Fruit fly (Drosophila melanogaster) whole organism, adult: Measurements from ENCODE around the gene rumi.

Source experiments
- CG11617 ChIP-seq: fragments of 200-800 bp; sonication (Bioruptor generic); optimal IDR thresholded peaks from 2 replicates; lab custom pipeline; 2017; ENCODE audit warnings: mild to moderate bottlenecking, missing biosample characterization, missing genetic modification reagents, missing genetic modification characterization
- CG12768 ChIP-seq: fragments of 200-800 bp; sonication (Bioruptor generic); optimal IDR thresholded peaks from 2 replicates; lab custom pipeline; 2017; ENCODE audit warnings: missing biosample characterization, missing genetic modification characterization, mild to moderate bottlenecking, moderate library complexity, missing genetic modification reagents
- CG14711 ChIP-seq: fragments of 200-800 bp; sonication (Bioruptor generic); optimal IDR thresholded peaks from 2 replicates; lab custom pipeline; 2018; ENCODE audit warnings: missing biosample characterization, mild to moderate bottlenecking, missing genetic modification characterization, moderate library complexity
- CG1620 ChIP-seq: fragments of 200-800 bp; sonication (Bioruptor generic); optimal IDR thresholded peaks from 2 replicates; lab custom pipeline; 2016; ENCODE audit warnings: missing biosample characterization, missing genetic modification characterization
- CG33017 ChIP-seq: fragments of 200-800 bp; sonication (Bioruptor generic); optimal IDR thresholded peaks from 2 replicates; lab custom pipeline; 2018; ENCODE audit warnings: missing biosample characterization, mild to moderate bottlenecking, missing genetic modification characterization, moderate library complexity
- CG5204 ChIP-seq: fragments of 200-800 bp; sonication (Bioruptor generic); optimal IDR thresholded peaks from 2 replicates; lab custom pipeline; 2016; ENCODE audit warnings: missing biosample characterization, missing genetic modification characterization
- CG7045 ChIP-seq: fragments of 200-800 bp; sonication (Bioruptor generic); optimal IDR thresholded peaks from 2 replicates; lab custom pipeline; 2017; ENCODE audit warnings: missing biosample characterization, mild to moderate bottlenecking, missing genetic modification characterization
- CG7101 ChIP-seq: fragments of 200-800 bp; sonication (Bioruptor generic); optimal IDR thresholded peaks from 2 replicates; lab custom pipeline; 2018; ENCODE audit warnings: missing biosample characterization, mild to moderate bottlenecking, missing genetic modification characterization, moderate library complexity
- Clk ChIP-seq: fragments of 200-800 bp; sonication (Bioruptor generic); optimal IDR thresholded peaks from 2 replicates; lab custom pipeline; 2017; ENCODE audit warnings: missing biosample characterization, missing genetic modification characterization
- Crg-1 ChIP-seq: fragments of 200-800 bp; sonication (Bioruptor generic); optimal IDR thresholded peaks from 2 replicates; lab custom pipeline; 2016; ENCODE audit warnings: missing biosample characterization, missing genetic modification characterization
- Hr96 ChIP-seq: fragments of 200-800 bp; sonication (Bioruptor generic); optimal IDR thresholded peaks from 2 replicates; lab custom pipeline; 2016; ENCODE audit warnings: missing biosample characterization, missing genetic modification characterization
- Mnt ChIP-seq: fragments of 200-800 bp; sonication (Bioruptor generic); optimal IDR thresholded peaks from 2 replicates; lab custom pipeline; 2016; ENCODE audit warnings: missing biosample characterization, mild to moderate bottlenecking, missing genetic modification characterization
- bab1 ChIP-seq: fragments of 200-800 bp; sonication (Bioruptor generic); optimal IDR thresholded peaks from 3 replicates; lab custom pipeline; 2019; ENCODE audit warnings: missing biosample characterization, mild to moderate bottlenecking, missing genetic modification characterization, moderate library complexity
- cic ChIP-seq: fragments of 200-800 bp; sonication (Bioruptor generic); optimal IDR thresholded peaks from 2 replicates; lab custom pipeline; 2017; ENCODE audit warnings: missing biosample characterization, mild to moderate bottlenecking, missing genetic modification characterization, moderate library complexity
- cnc ChIP-seq, 2 experiments: fragments of >200 bp; optimal IDR thresholded peaks; 2 replicates each; lab custom pipeline; 2017
- kay ChIP-seq: fragments of 200-800 bp; sonication (Bioruptor generic); peaks from one replicate; lab custom pipeline; 2016; ENCODE audit warnings: missing biosample characterization, missing genetic modification characterization, borderline replicate concordance
- ovo ChIP-seq: fragments of 200-800 bp; sonication (Bioruptor generic); optimal IDR thresholded peaks from 2 replicates; lab custom pipeline; 2016; ENCODE audit warnings: missing biosample characterization, missing genetic modification characterization
- pad ChIP-seq: fragments of 200-800 bp; sonication (Bioruptor generic); optimal IDR thresholded peaks from 3 replicates; lab custom pipeline; 2017; ENCODE audit warnings: missing biosample characterization, missing genetic modification characterization, mild to moderate bottlenecking, moderate library complexity, missing genetic modification reagents
- tj ChIP-seq: fragments of 200-800 bp; sonication (Bioruptor generic); optimal IDR thresholded peaks from 3 replicates; lab custom pipeline; 2017; ENCODE audit warnings: missing biosample characterization, mild to moderate bottlenecking, missing genetic modification characterization, moderate library complexity
- toe ChIP-seq: fragments of 200-800 bp; sonication (Bioruptor generic); optimal IDR thresholded peaks from 2 replicates; lab custom pipeline; 2016; ENCODE audit warnings: missing biosample characterization, missing genetic modification characterization

Gene rumi

dm6 chr3R:22755187-22755777 lies 4.9 kb upstream of the rumi start:
- TF ChIP-seq Hr96 (GFP tag; lab: Kevin White, UChicago) (no peak), tj (GFP tag; lab: Kevin White, UChicago) (peak; percentile 42)

- TF ChIP-seq CG33017 (tag; lab: Kevin White, UChicago) (peak; percentile 38), bab1 (no peak), Crg-1 (GFP tag; lab: Kevin White, UChicago) (no peak), toe (no peak), CG14711 (tag; lab: Kevin White, UChicago) (no peak), CG7101 (peak; percentile 1), pad (no peak), CG7045 (no peak), kay (GFP tag; lab: Kevin White, UChicago) (peak; percentile 74), cnc (optimal IDR thresholded peaks at IDR 0.05; lab: Kevin White, UChicago) (no peak), cic (GFP tag; lab: Kevin White, UChicago) (no peak), Clk (GFP tag; lab: Kevin White, UChicago) (no peak), Hr96 (GFP tag; lab: Kevin White, UChicago) (peak; percentile 24), CG12768 (no peak), CG5204 (GFP tag; lab: Kevin White, UChicago) (peak; percentile 37), Mnt (GFP tag; lab: Kevin White, UChicago) (peak; percentile 37), tj (GFP tag; lab: Kevin White, UChicago) (no peak), CG11617 (peak; percentile 42), CG1620 (GFP tag; lab: Kevin White, UChicago) (no peak), ovo (no peak)
These were observed 3.7 kb upstream of the rumi start for dm6 chr3R:22753895-22754774.

dm6 chr3R:22753600-22753894 lies 3.1 kb upstream of the rumi start:
- TF ChIP-seq ovo (no peak), CG7101 (no peak), CG33017 (tag; lab: Kevin White, UChicago) (no peak), Mnt (GFP tag; lab: Kevin White, UChicago) (no peak), cic (GFP tag; lab: Kevin White, UChicago) (peak; percentile 67), tj (GFP tag; lab: Kevin White, UChicago) (no peak)

- TF ChIP-seq Clk (GFP tag; lab: Kevin White, UChicago) (no peak), CG7101 (no peak), CG1620 (GFP tag; lab: Kevin White, UChicago) (no peak), CG11617 (no peak), ovo (no peak), CG5204 (GFP tag; lab: Kevin White, UChicago) (no peak), cnc (optimal IDR thresholded peaks at IDR 0.05; lab: Kevin White, UChicago) (no peak), pad (no peak), toe (no peak), CG14711 (tag; lab: Kevin White, UChicago) (no peak), kay (GFP tag; lab: Kevin White, UChicago) (no peak), CG12768 (no peak), CG7045 (no peak), cic (GFP tag; lab: Kevin White, UChicago) (no peak), bab1 (no peak), Hr96 (GFP tag; lab: Kevin White, UChicago) (no peak), Mnt (GFP tag; lab: Kevin White, UChicago) (no peak)
These were observed 2.5 kb upstream of the rumi start for dm6 chr3R:22752929-22753328.

- TF ChIP-seq toe, result no peak
- TF ChIP-seq bab1, result no peak
- TF ChIP-seq CG33017 (tag; lab: Kevin White, UChicago), result no peak
- TF ChIP-seq Crg-1 (GFP tag; lab: Kevin White, UChicago), result no peak
- no peak for TF ChIP-seq CG12768
- no peak for TF ChIP-seq CG7045
- TF ChIP-seq cic (GFP tag; lab: Kevin White, UChicago), result no peak
- TF ChIP-seq pad, result no peak
- no peak for TF ChIP-seq ovo
- no peak for TF ChIP-seq tj (GFP tag; lab: Kevin White, UChicago)
- TF ChIP-seq Hr96 (GFP tag; lab: Kevin White, UChicago), result no peak
- TF ChIP-seq CG1620 (GFP tag; lab: Kevin White, UChicago), result no peak
- TF ChIP-seq kay (GFP tag; lab: Kevin White, UChicago), result no peak
- TF ChIP-seq Mnt (GFP tag; lab: Kevin White, UChicago), result no peak
- no peak for TF ChIP-seq CG5204 (GFP tag; lab: Kevin White, UChicago)
- TF ChIP-seq Clk (GFP tag; lab: Kevin White, UChicago), result no peak
- no peak for TF ChIP-seq CG7101
These were observed 1.3 kb upstream of the rumi start for dm6 chr3R:22751698-22752097.

- TF ChIP-seq CG5204 (GFP tag; lab: Kevin White, UChicago) (no peak), CG7045 (no peak), Mnt (GFP tag; lab: Kevin White, UChicago) (no peak), Hr96 (GFP tag; lab: Kevin White, UChicago) (no peak), toe (no peak), kay (GFP tag; lab: Kevin White, UChicago) (no peak), Crg-1 (GFP tag; lab: Kevin White, UChicago) (no peak), CG11617 (no peak), bab1 (no peak), CG7101 (no peak), tj (GFP tag; lab: Kevin White, UChicago) (no peak), cic (GFP tag; lab: Kevin White, UChicago) (no peak)
These were observed 714 bp upstream of the rumi start for dm6 chr3R:22751111-22751510.
